Fruit fly (Drosophila melanogaster): ENCODE measurements around the gene Tm1.

- TF ChIP-seq Dll (optimal IDR thresholded peaks at IDR 0.05) (no peak), pan (optimal IDR thresholded peaks at IDR 0.05) (no peak)
These were observed 28.3 kb upstream of the Tm1 start, which contains the start of gene CG42404 for dm6 chr3R:15249735-15250134.
